Fruit fly (Drosophila melanogaster) whole organism, embryonic: ENCODE data around the gene CG10365.

Experiments used
- Blimp-1 ChIP-seq: fragments of 200-800 bp; sonication (Bioruptor generic); optimal IDR thresholded peaks from 3 replicates; lab custom pipeline; 2018; ENCODE audit warnings: missing biosample characterization, missing genetic modification characterization, mild to moderate bottlenecking, moderate library complexity, missing genetic modification reagents
- CG11695 ChIP-seq: fragments of 200-800 bp; sonication (Bioruptor generic); IDR thresholded peaks from 3 replicates; pipeline ENCODE4 v1.3.6; 2022; ENCODE audit warnings: missing biosample characterization, missing genetic modification characterization
- CG15269 ChIP-seq: fragments of 200-800 bp; sonication (Bioruptor generic); optimal IDR thresholded peaks from 2 replicates; lab custom pipeline; 2018; ENCODE audit warnings: missing biosample characterization, mild to moderate bottlenecking, missing genetic modification characterization, moderate library complexity
- CG1647 ChIP-seq: fragments of 200-800 bp; sonication (Bioruptor generic); optimal IDR thresholded peaks from 3 replicates; lab custom pipeline; 2016; ENCODE audit warnings: missing biosample characterization, missing genetic modification characterization
- CG17612 ChIP-seq: fragments of 200-800 bp; sonication (Bioruptor generic); IDR thresholded peaks from 2 replicates; pipeline ENCODE4 v1.3.6; 2022; ENCODE audit warnings: missing biosample characterization, missing genetic modification characterization
- CG2120 ChIP-seq: fragments of 200-800 bp; sonication (Bioruptor generic); optimal IDR thresholded peaks from 3 replicates; lab custom pipeline; 2016; ENCODE audit warnings: missing biosample characterization, missing genetic modification characterization
- CG30020 ChIP-seq: fragments of 200-800 bp; optimal IDR thresholded peaks from 2 replicates; lab custom pipeline; 2019; ENCODE audit warnings: missing biosample characterization, mild to moderate bottlenecking, missing genetic modification characterization, moderate library complexity
- CG31388 ChIP-seq: fragments of 200-800 bp; sonication (Bioruptor generic); optimal IDR thresholded peaks from 2 replicates; lab custom pipeline; 2016; ENCODE audit warnings: missing biosample characterization, missing genetic modification characterization
- CG3163 ChIP-seq: fragments of 200-800 bp; sonication (Bioruptor generic); optimal IDR thresholded peaks from 3 replicates; lab custom pipeline; 2016; ENCODE audit warnings: missing biosample characterization, missing genetic modification characterization
- CG33213 ChIP-seq: fragments of 200-800 bp; sonication (Bioruptor generic); optimal IDR thresholded peaks from 3 replicates; lab custom pipeline; 2016; ENCODE audit warnings: missing biosample characterization, missing genetic modification characterization
- CG3726 ChIP-seq: fragments of 200-800 bp; sonication (Bioruptor generic); IDR thresholded peaks from 3 replicates; pipeline ENCODE4, ENCODE4 v1.3.6; 2022; ENCODE audit warnings: missing biosample characterization, missing genetic modification characterization
- CG4854 ChIP-seq: fragments of 200-800 bp; sonication (Bioruptor generic); optimal IDR thresholded peaks from 2 replicates; lab custom pipeline; 2016; ENCODE audit warnings: missing biosample characterization, missing genetic modification characterization, inconsistent platforms
- CG6813 ChIP-seq: fragments of 200-800 bp; sonication (Bioruptor generic); optimal IDR thresholded peaks from 2 replicates; lab custom pipeline; 2017; ENCODE audit warnings: missing biosample characterization, missing genetic modification characterization, mild to moderate bottlenecking, moderate library complexity, missing genetic modification reagents
- CG7271 ChIP-seq: fragments of 200-800 bp; sonication (Bioruptor generic); optimal IDR thresholded peaks from 2 replicates; lab custom pipeline; 2018; ENCODE audit warnings: missing biosample characterization, mild to moderate bottlenecking, missing genetic modification characterization, moderate library complexity
- CG7786 ChIP-seq: fragments of 200-800 bp; sonication (Bioruptor generic); optimal IDR thresholded peaks from 2 replicates; lab custom pipeline; 2016; ENCODE audit warnings: missing biosample characterization, missing genetic modification characterization
- CG8478 ChIP-seq: fragments of >200 bp; optimal IDR thresholded peaks from 2 replicates; lab custom pipeline; 2018
- CG8924 ChIP-seq: fragments of 200-800 bp; optimal IDR thresholded peaks from 3 replicates; lab custom pipeline; 2019; ENCODE audit warnings: missing biosample characterization, mild to moderate bottlenecking, missing genetic modification characterization, moderate library complexity
- CG9727 ChIP-seq: fragments of 200-800 bp; sonication (Bioruptor generic); optimal IDR thresholded peaks from 3 replicates; lab custom pipeline; 2017; ENCODE audit warnings: missing biosample characterization, mild to moderate bottlenecking, missing genetic modification characterization
- CG9817 ChIP-seq: fragments of 200-800 bp; sonication (Bioruptor generic); optimal IDR thresholded peaks from 2 replicates; lab custom pipeline; 2018; ENCODE audit warnings: missing biosample characterization, mild to moderate bottlenecking, missing genetic modification characterization, moderate library complexity
- CHES-1-like ChIP-seq: fragments of 200-800 bp; sonication (Bioruptor generic); optimal IDR thresholded peaks from 2 replicates; lab custom pipeline; 2016; ENCODE audit warnings: missing biosample characterization, missing genetic modification characterization
- Camta ChIP-seq: fragments of 200-800 bp; sonication (Bioruptor generic); optimal IDR thresholded peaks from 2 replicates; lab custom pipeline; 2016; ENCODE audit warnings: missing biosample characterization, missing genetic modification characterization
- CrebB ChIP-seq: fragments of 200-800 bp; sonication (Bioruptor generic); optimal IDR thresholded peaks from 3 replicates; lab custom pipeline; 2018; ENCODE audit warnings: missing biosample characterization, mild to moderate bottlenecking, missing genetic modification characterization
- Dad ChIP-seq: fragments of 200-800 bp; sonication (Bioruptor generic); optimal IDR thresholded peaks from 3 replicates; lab custom pipeline; 2016; ENCODE audit warnings: missing biosample characterization, missing genetic modification characterization
- Dip2 ChIP-seq: fragments of 200-800 bp; sonication (Bioruptor generic); IDR thresholded peaks from 2 replicates; pipeline ENCODE4 v1.3.6; 2022; ENCODE audit warnings: missing biosample characterization, missing genetic modification characterization
- Fer3 ChIP-seq: fragments of 200-800 bp; sonication (Bioruptor generic); optimal IDR thresholded peaks from 2 replicates; lab custom pipeline; 2018; ENCODE audit warnings: missing biosample characterization, mild to moderate bottlenecking, missing genetic modification characterization, moderate library complexity
- HHEX ChIP-seq: fragments of 200-800 bp; sonication (Bioruptor generic); optimal IDR thresholded peaks from 3 replicates; lab custom pipeline; 2017; ENCODE audit warnings: missing biosample characterization, mild to moderate bottlenecking, missing genetic modification characterization, missing genetic modification reagents
- Hand ChIP-seq: fragments of 200-800 bp; sonication (Bioruptor generic); optimal IDR thresholded peaks from 2 replicates; lab custom pipeline; 2017; ENCODE audit warnings: mild to moderate bottlenecking, missing biosample characterization, missing genetic modification reagents, missing genetic modification characterization
- HmgZ ChIP-seq: fragments of 200-800 bp; sonication (Bioruptor generic); optimal IDR thresholded peaks from 2 replicates; lab custom pipeline; 2018; ENCODE audit warnings: missing biosample characterization, mild to moderate bottlenecking, missing genetic modification characterization
- Lpt ChIP-seq: fragments of >200 bp; optimal IDR thresholded peaks from 2 replicates; lab custom pipeline; 2018; ENCODE audit warnings: missing biosample characterization, missing genetic modification characterization
- NK7.1 ChIP-seq: fragments of 200-800 bp; sonication (Bioruptor generic); optimal IDR thresholded peaks from 3 replicates; lab custom pipeline; 2016; ENCODE audit warnings: missing biosample characterization, missing genetic modification characterization
- Neu2 ChIP-seq: fragments of 200-800 bp; sonication (Bioruptor generic); optimal IDR thresholded peaks from 3 replicates; lab custom pipeline; 2016; ENCODE audit warnings: missing biosample characterization, missing genetic modification characterization, borderline replicate concordance
- Xbp1 ChIP-seq: fragments of 200-800 bp; sonication (Bioruptor generic); optimal IDR thresholded peaks from 3 replicates; lab custom pipeline; 2016; ENCODE audit warnings: missing biosample characterization, mild to moderate bottlenecking, missing genetic modification characterization
- cad ChIP-seq: fragments of >200 bp; optimal IDR thresholded peaks from 2 replicates; lab custom pipeline; 2017; ENCODE audit warnings: missing biosample characterization, missing genetic modification characterization
- ci ChIP-seq: fragments of 200-800 bp; sonication (Bioruptor generic); IDR thresholded peaks from 3 replicates; pipeline ENCODE4 v1.3.6; 2022; ENCODE audit warnings: missing biosample characterization, missing genetic modification characterization
- croc ChIP-seq: fragments of 200-800 bp; sonication (Bioruptor generic); conservative IDR thresholded peaks from 3 replicates; pipeline ENCODE4 v1.3.6; 2022; ENCODE audit warnings: missing biosample characterization, missing genetic modification characterization
- cwo ChIP-seq: fragments of 200-800 bp; sonication (Bioruptor generic); optimal IDR thresholded peaks from 3 replicates; lab custom pipeline; 2017; ENCODE audit warnings: missing biosample characterization, missing genetic modification characterization, mild to moderate bottlenecking, moderate library complexity, missing genetic modification reagents
- dimm ChIP-seq: fragments of 200-800 bp; sonication (Bioruptor generic); IDR thresholded peaks from 2 replicates; pipeline ENCODE4 v1.3.6; 2022; ENCODE audit warnings: missing biosample characterization, missing genetic modification characterization
- eyg ChIP-seq: fragments of 200-800 bp; sonication (Bioruptor generic); optimal IDR thresholded peaks from 3 replicates; lab custom pipeline; 2016; ENCODE audit warnings: missing biosample characterization, missing genetic modification characterization
- gcm2 ChIP-seq: fragments of 200-800 bp; sonication (Bioruptor generic); optimal IDR thresholded peaks from 2 replicates; lab custom pipeline; 2016; ENCODE audit warnings: missing biosample characterization, missing genetic modification characterization
- hkb ChIP-seq, 2 experiments: fragments of 200-800 bp in 1 of 2; fragments of >200 bp in 1 of 2; sonication (Bioruptor generic) in 1 of 2; IDR thresholded peaks in 1 of 2; optimal IDR thresholded peaks in 1 of 2; 2 replicates each; pipeline versions ENCODE4 v1.3.6 to Lab custom; 2017 to 2022; ENCODE audit warnings: missing biosample characterization in 1 of 2, missing genetic modification characterization in 1 of 2
- insv ChIP-seq, 2 experiments: fragments of 200-800 bp; sonication (Bioruptor generic); optimal IDR thresholded peaks; 3 replicates each; lab custom pipeline; 2016 to 2018; ENCODE audit warnings: missing biosample characterization in 2 of 2, missing genetic modification characterization in 2 of 2
- ken ChIP-seq: fragments of 200-800 bp; sonication (Bioruptor generic); IDR thresholded peaks from 3 replicates; pipeline ENCODE4 v1.3.6; 2022; ENCODE audit warnings: missing biosample characterization, missing genetic modification characterization
- lbe ChIP-seq: fragments of 200-800 bp; sonication (Bioruptor generic); optimal IDR thresholded peaks from 2 replicates; lab custom pipeline; 2016; ENCODE audit warnings: missing biosample characterization, mild to moderate bottlenecking, missing genetic modification characterization
- mld ChIP-seq: fragments of 200-800 bp; sonication (Bioruptor generic); IDR thresholded peaks from 3 replicates; pipeline ENCODE4 v1.3.6; 2022; ENCODE audit warnings: missing biosample characterization, missing genetic modification characterization; ENCODE audit not compliant: partially characterized antibody
- nerfin-1 ChIP-seq: fragments of 200-800 bp; sonication (Bioruptor generic); optimal IDR thresholded peaks from 3 replicates; lab custom pipeline; 2019; ENCODE audit warnings: missing biosample characterization, mild to moderate bottlenecking, missing genetic modification characterization, moderate library complexity
- pho ChIP-seq: fragments of 200-800 bp; sonication (Bioruptor generic); optimal IDR thresholded peaks from 2 replicates; lab custom pipeline; 2016; ENCODE audit warnings: missing biosample characterization, missing genetic modification characterization
- pros ChIP-seq: fragments of 200-800 bp; sonication (Bioruptor generic); optimal IDR thresholded peaks from 3 replicates; lab custom pipeline; 2019; ENCODE audit warnings: missing biosample characterization, mild to moderate bottlenecking, missing genetic modification characterization, moderate library complexity
- sd ChIP-seq: fragments of 200-800 bp; sonication (Bioruptor generic); optimal IDR thresholded peaks from 3 replicates; lab custom pipeline; 2018; ENCODE audit warnings: missing biosample characterization, mild to moderate bottlenecking, missing genetic modification characterization, moderate library complexity
- sens ChIP-seq: fragments of 200-800 bp; sonication (Bioruptor generic); peaks from one replicate; lab custom pipeline; 2016; ENCODE audit warnings: missing biosample characterization, missing genetic modification characterization
- so ChIP-seq: fragments of 200-800 bp; sonication (Bioruptor generic); IDR thresholded peaks from 3 replicates; pipeline ENCODE4 v1.3.6; 2022; ENCODE audit warnings: missing biosample characterization, missing genetic modification characterization
- yki ChIP-seq: fragments of >200 bp; optimal IDR thresholded peaks from 3 replicates; lab custom pipeline; 2018
- zf30C ChIP-seq: fragments of 200-800 bp; sonication (Bioruptor generic); optimal IDR thresholded peaks from 3 replicates; lab custom pipeline; 2018; ENCODE audit warnings: missing biosample characterization, mild to moderate bottlenecking, missing genetic modification characterization

CG10365 gene

dm6 chr3R:23729066-23729465, 5.9 kb downstream of the CG10365 start (continued):
- no peak for TF ChIP-seq zf30C (GFP tag; lab: Kevin White, UChicago)
- TF ChIP-seq CG6813 (GFP tag; lab: Kevin White, UChicago): peak; percentile 86
- peak; percentile 35 for TF ChIP-seq eyg (GFP tag; lab: Kevin White, UChicago)
- TF ChIP-seq Fer3 (tag; lab: Kevin White, UChicago): peak; percentile 47
- peak; percentile 47 for TF ChIP-seq CG9727 (GFP tag; lab: Kevin White, UChicago)
- no peak for TF ChIP-seq NK7.1
- peak; percentile 57 for TF ChIP-seq HmgZ (tag; lab: Kevin White, UChicago)
- no peak for TF ChIP-seq pros (GFP tag; lab: Kevin White, UChicago)
- TF ChIP-seq gcm2 (GFP tag; lab: Kevin White, UChicago): no peak
- peak; percentile 46 for TF ChIP-seq CG2120 (GFP tag; lab: Kevin White, UChicago)
- TF ChIP-seq CG7271 (tag; lab: Kevin White, UChicago): no peak
- peak; percentile 18 for TF ChIP-seq CHES-1-like (GFP tag; lab: Kevin White, UChicago)
- no peak for TF ChIP-seq yki (lab: Kevin White, UChicago)
- no peak for TF ChIP-seq croc (GFP tag; lab: Robert Waterston, UW)
- no peak for TF ChIP-seq CG9817 (tag; lab: Kevin White, UChicago)
- TF ChIP-seq HHEX: peak; percentile 60
- no peak for TF ChIP-seq CG3163 (GFP tag; lab: Kevin White, UChicago)
- TF ChIP-seq Hand (GFP tag; lab: Kevin White, UChicago): peak; percentile 42
- TF ChIP-seq Dad (GFP tag; lab: Kevin White, UChicago): no peak
- TF ChIP-seq CG8924 (tag; lab: Kevin White, UChicago): peak; percentile 17
- no peak for TF ChIP-seq dimm (GFP tag; lab: Robert Waterston, UW)
- no peak for TF ChIP-seq cad
- TF ChIP-seq pho (GFP tag; lab: Kevin White, UChicago): peak; percentile 52
- 0 out of 3 replicates have a peak, but pooled peaks have one; percentile 8 for TF ChIP-seq CG11695 (GFP tag; lab: Robert Waterston, UW)
- peak; percentile 19 for TF ChIP-seq CG4854 (GFP tag; lab: Kevin White, UChicago)
- peak; percentile 27 for TF ChIP-seq CG15269 (tag; lab: Kevin White, UChicago)
- TF ChIP-seq Lpt (GFP tag; lab: Kevin White, UChicago): no peak
- no peak for TF ChIP-seq hkb (optimal IDR thresholded peaks at IDR 0.05; lab: Kevin White, UChicago)
- TF ChIP-seq hkb (GFP tag; IDR thresholded peaks at IDR 0.05; lab: Robert Waterston, UW): peak; percentile 54; the same call in 1 of the 2 replicates
- peak; percentile 34 for TF ChIP-seq CG7786 (GFP tag; lab: Kevin White, UChicago)
- TF ChIP-seq ci (GFP tag; lab: Robert Waterston, UW): peak; percentile 56; the same call in 1 of the 3 replicates
- no peak for TF ChIP-seq Neu2 (GFP tag; lab: Kevin White, UChicago)
- TF ChIP-seq CG1647 (GFP tag; lab: Kevin White, UChicago): no peak
- TF ChIP-seq mld (GFP tag; lab: Robert Waterston, UW): no peak
- TF ChIP-seq ken (GFP tag; lab: Robert Waterston, UW): no peak
- no peak for TF ChIP-seq Camta (GFP tag; lab: Kevin White, UChicago)
- no peak for TF ChIP-seq lbe (GFP tag; lab: Kevin White, UChicago)
- TF ChIP-seq CG31388 (GFP tag; lab: Kevin White, UChicago): no peak
- TF ChIP-seq sens: peak; percentile 26
- TF ChIP-seq Dip2 (GFP tag; lab: Robert Waterston, UW): no peak
- TF ChIP-seq so (GFP tag; lab: Robert Waterston, UW): peak; percentile 40; the same call in 1 of the 3 replicates
- peak; percentile 27 for TF ChIP-seq cwo (GFP tag; lab: Kevin White, UChicago)
- TF ChIP-seq nerfin-1 (tag; lab: Kevin White, UChicago): no peak
- TF ChIP-seq CG17612: no peak
- TF ChIP-seq CG8478 (lab: Kevin White, UChicago): no peak
- no peak for TF ChIP-seq sd (tag; lab: Kevin White, UChicago)
- peak in 1 of 2 experiments; percentile 27 for TF ChIP-seq insv (GFP tag; optimal IDR thresholded peaks at IDR 0.05; lab: Kevin White, UChicago)
- no peak for TF ChIP-seq CG30020 (tag; lab: Kevin White, UChicago)
- peak; percentile 66 for TF ChIP-seq CrebB
- TF ChIP-seq CG3726 (GFP tag; lab: Robert Waterston, UW): no peak
- no peak for TF ChIP-seq CG33213 (GFP tag; lab: Kevin White, UChicago)
- TF ChIP-seq Blimp-1 (GFP tag; lab: Kevin White, UChicago): peak; percentile 14
- TF ChIP-seq Xbp1 (GFP tag; lab: Kevin White, UChicago): no peak
